Fruit fly (Drosophila melanogaster): ENCODE data around the gene by.

The by gene

DNA sequence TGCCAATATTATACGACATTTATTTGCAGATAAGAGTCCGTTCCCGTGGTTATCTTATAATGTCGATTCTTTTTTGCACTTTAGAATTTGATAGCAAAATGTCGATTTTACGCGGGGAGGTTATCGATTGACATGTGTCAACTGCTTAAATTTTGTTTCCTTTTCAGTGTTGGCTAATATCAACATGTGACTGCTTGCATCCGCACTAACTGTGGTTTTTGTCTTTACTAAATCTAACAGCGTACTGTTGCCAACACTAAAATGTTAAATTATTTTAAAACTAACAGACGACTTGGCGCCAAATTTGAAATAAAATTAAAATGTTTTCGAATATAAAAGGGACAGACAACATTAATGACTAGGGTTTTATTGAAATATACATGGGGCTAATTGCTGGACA lies 36.1 kb downstream of the by start (continued):
- TF ChIP-seq Meics (GFP tag; optimal IDR thresholded peaks at IDR 0.05) = peak; percentile 62
- no peak for TF ChIP-seq sim (GFP tag; IDR thresholded peaks at IDR 0.05)
- no peak for TF ChIP-seq toy (GFP tag; IDR thresholded peaks at IDR 0.05)
- no peak for TF ChIP-seq CG1832 (GFP tag; optimal IDR thresholded peaks at IDR 0.05)
- no peak for TF ChIP-seq Dip2 (GFP tag; IDR thresholded peaks at IDR 0.05)
- TF ChIP-seq dmrt99B (tag; optimal IDR thresholded peaks at IDR 0.05) = no peak
- peak; percentile 67 for TF ChIP-seq lbe (GFP tag; optimal IDR thresholded peaks at IDR 0.05)
- TF ChIP-seq grau (tag; optimal IDR thresholded peaks at IDR 0.05) = peak; percentile 69
- peak; percentile 70 for TF ChIP-seq CG18619 (GFP tag; optimal IDR thresholded peaks at IDR 0.05)
- TF ChIP-seq CG3995 (GFP tag; optimal IDR thresholded peaks at IDR 0.05) = peak; percentile 59
- no peak for TF ChIP-seq Nf-YA (GFP tag; IDR thresholded peaks at IDR 0.05)
- peak; percentile 87 for TF ChIP-seq sug (tag; optimal IDR thresholded peaks at IDR 0.05)
- peak; percentile 79 to 84 for TF ChIP-seq Pdp1 (GFP tag; optimal IDR thresholded peaks at IDR 0.05)
- TF ChIP-seq CG32772 (GFP tag; IDR thresholded peaks at IDR 0.05) = peak; percentile 72
- 0 out of 3 replicates have a peak, but pooled peaks have one; percentile 23 for TF ChIP-seq tgo (GFP tag; IDR thresholded peaks at IDR 0.05)
- peak; percentile 75 for TF ChIP-seq ind (GFP tag; optimal IDR thresholded peaks at IDR 0.05)
- TF ChIP-seq mam (GFP tag; optimal IDR thresholded peaks at IDR 0.05) = peak; percentile 88
- peak; percentile 47 for TF ChIP-seq CG1792 (GFP tag; optimal IDR thresholded peaks at IDR 0.05)
- peak; percentile 55; the same call in 1 of the 2 replicates for TF ChIP-seq CG31441 (GFP tag; IDR thresholded peaks at IDR 0.05)
- TF ChIP-seq CG4707 (GFP tag; optimal IDR thresholded peaks at IDR 0.05) = no peak
- TF ChIP-seq CG1529 (GFP tag; optimal IDR thresholded peaks at IDR 0.05) = no peak
- TF ChIP-seq pan (optimal IDR thresholded peaks at IDR 0.05) = no peak
- TF ChIP-seq pan (GFP tag; optimal IDR thresholded peaks at IDR 0.05 in 1 of 2, IDR thresholded peaks at IDR 0.05 in 1 of 2) = peak in 1 of 2 experiments; percentile 42
- 0 out of 2 replicates have a peak, but pooled peaks have one; percentile 23 for TF ChIP-seq Rx (GFP tag; IDR thresholded peaks at IDR 0.05)
- TF ChIP-seq CG8089 (GFP tag; optimal IDR thresholded peaks at IDR 0.05) = peak; percentile 28
- peak; percentile 13 for TF ChIP-seq Hey (tag; optimal IDR thresholded peaks at IDR 0.05)
- TF ChIP-seq CG11247 (GFP tag; IDR thresholded peaks at IDR 0.05) = peak; percentile 73
- TF ChIP-seq CG15011 (GFP tag; optimal IDR thresholded peaks at IDR 0.05) = no peak
- TF ChIP-seq lab (GFP tag; optimal IDR thresholded peaks at IDR 0.05) = peak; percentile 70
- peak; percentile 78 for TF ChIP-seq nmo (GFP tag; optimal IDR thresholded peaks at IDR 0.05)
- TF ChIP-seq Nf-YC (tag; optimal IDR thresholded peaks at IDR 0.05) = peak; percentile 70
- peak; percentile 20 for TF ChIP-seq CG13296 (GFP tag; optimal IDR thresholded peaks at IDR 0.05)
- no peak for TF ChIP-seq CG12219 (GFP tag; optimal IDR thresholded peaks at IDR 0.05)
- TF ChIP-seq fu2 (GFP tag; optimal IDR thresholded peaks at IDR 0.05) = peak; percentile 81
- TF ChIP-seq ab (GFP tag; optimal IDR thresholded peaks at IDR 0.05) = no peak
- peak; percentile 88 for TF ChIP-seq mirr (GFP tag; optimal IDR thresholded peaks at IDR 0.05)
- no peak for TF ChIP-seq fd102C (GFP tag; optimal IDR thresholded peaks at IDR 0.05)
- TF ChIP-seq CG32532 (GFP tag; IDR thresholded peaks at IDR 0.05) = peak; percentile 74
- peak; percentile 87 for TF ChIP-seq NfI (GFP tag; optimal IDR thresholded peaks at IDR 0.05)
- peak; percentile 85 for TF ChIP-seq ken (GFP tag; IDR thresholded peaks at IDR 0.05)
- peak; percentile 62 for TF ChIP-seq CG16813 (GFP tag; IDR thresholded peaks at IDR 0.05; ENCODE audit: partially characterized antibody)
- TF ChIP-seq bsh (GFP tag; optimal IDR thresholded peaks at IDR 0.05) = peak in 1 of 2 experiments; percentile 40
- TF ChIP-seq CG7963 (GFP tag; IDR thresholded peaks at IDR 0.05; ENCODE audit: partially characterized antibody) = peak; percentile 42; the same call in 2 of the 3 replicates
- TF ChIP-seq kni (GFP tag; optimal IDR thresholded peaks at IDR 0.05) = no peak
- peak; percentile 61 for TF ChIP-seq CG10209 (GFP tag; optimal IDR thresholded peaks at IDR 0.05)
- TF ChIP-seq CG9609 (GFP tag; optimal IDR thresholded peaks at IDR 0.05) = peak; percentile 77
- TF ChIP-seq BEAF-32 (GFP tag; optimal IDR thresholded peaks at IDR 0.05) = peak; percentile 58
- TF ChIP-seq CG34422 (GFP tag; IDR thresholded peaks at IDR 0.05) = 0 out of 3 replicates have a peak, but pooled peaks have one; percentile 8
- TF ChIP-seq shn (GFP tag; optimal IDR thresholded peaks at IDR 0.05) = peak; percentile 68
- TF ChIP-seq CG3838 (GFP tag; optimal IDR thresholded peaks at IDR 0.05) = peak; percentile 33
- TF ChIP-seq dm (GFP tag; optimal IDR thresholded peaks at IDR 0.05) = peak; percentile 75
